Worm (Caenorhabditis elegans) whole organism, L2 larva: ENCODE measurements around the gene rexd-1.

Experiments used
- Y55F3AM.14 ChIP-seq: fragments of 200-800 bp; sonication (Bioruptor generic); optimal IDR thresholded peaks from 2 replicates; lab custom pipeline; 2018; ENCODE audit warnings: mild to moderate bottlenecking, missing genetic modification characterization, missing compliant biosample characterization
- ama-1 ChIP-seq: fragments of 150-350 bp; optimal IDR thresholded peaks from 2 replicates; lab custom pipeline; 2018; ENCODE audit warnings: inconsistent platforms
- lin-13 ChIP-seq: fragments of 150-350 bp; optimal IDR thresholded peaks from 2 replicates; lab custom pipeline; 2014; ENCODE audit warnings: missing biosample characterization, missing genetic modification reagents, missing genetic modification characterization
- lsy-2 ChIP-seq, 2 experiments: fragments of 150-350 bp in 1 of 2; sonication (generic microtip) in 1 of 2; optimal IDR thresholded peaks; 2 replicates each; lab custom pipeline; 2014 to 2017; ENCODE audit warnings: missing biosample characterization in 2 of 2, missing genetic modification characterization in 2 of 2
- snpc-4 ChIP-seq: fragments of 150-350 bp; optimal IDR thresholded peaks from 2 replicates; lab custom pipeline; 2014; ENCODE audit warnings: missing biosample characterization, missing genetic modification characterization

- TF ChIP-seq Y55F3AM.14 (GFP tag; lab: Kevin White, UChicago): no peak
- no peak for TF ChIP-seq snpc-4 (tag; lab: Kevin White, UChicago)
- TF ChIP-seq ama-1 (lab: Kevin White, UChicago): no peak
- TF ChIP-seq lin-13: no peak
- no peak for TF ChIP-seq lsy-2 (tag; optimal IDR thresholded peaks at IDR 0.05; lab: Kevin White, UChicago)
These were observed 1.9 kb upstream of the rexd-1 start for ce11 chrIII:1832453-1832852.
